Worm (Caenorhabditis elegans) whole organism, L4 larva: Measurements from ENCODE around the gene C45B2.1.

Experiments
- F10B5.3 ChIP-seq: sonication (generic microtip); optimal IDR thresholded peaks from 2 replicates; lab custom pipeline; 2016; ENCODE audit warnings: mild to moderate bottlenecking, missing genetic modification characterization, missing compliant biosample characterization
- R02D3.7 ChIP-seq: fragments of 150-350 bp; sonication (generic microtip); optimal IDR thresholded peaks from 3 replicates; lab custom pipeline; 2014; ENCODE audit warnings: missing biosample characterization, missing genetic modification characterization
- aha-1 ChIP-seq: fragments of 150-350 bp; peaks from one replicate; lab custom pipeline; 2014; ENCODE audit warnings: missing biosample characterization, missing genetic modification characterization
- aly-2 ChIP-seq: sonication (generic microtip); optimal IDR thresholded peaks from 2 replicates; lab custom pipeline; 2018; ENCODE audit warnings: missing biosample characterization, missing genetic modification characterization
- ceh-28 ChIP-seq: fragments of 150-350 bp; optimal IDR thresholded peaks from 2 replicates; lab custom pipeline; 2014; ENCODE audit warnings: missing biosample characterization, missing genetic modification reagents, missing genetic modification characterization
- cey-2 ChIP-seq: sonication (generic microtip); optimal IDR thresholded peaks from 3 replicates; lab custom pipeline; 2017; ENCODE audit warnings: missing genetic modification characterization, mild to moderate bottlenecking, missing compliant biosample characterization, antibody characterized with exemption, borderline replicate concordance; ENCODE audit not compliant: insufficient read depth
- daf-16 ChIP-seq, 3 experiments: sonication (generic microtip); optimal IDR thresholded peaks; 2 replicates each; lab custom pipeline; 2016 to 2017; ENCODE audit warnings: missing genetic modification characterization in 3 of 3, missing genetic modification reagents in 3 of 3, mild to moderate bottlenecking in 2 of 3, missing compliant biosample characterization in 2 of 3, missing biosample characterization in 1 of 3, moderate library complexity in 1 of 3
- daf-19 ChIP-seq: fragments of 200-800 bp; sonication (Bioruptor generic); conservative IDR thresholded peaks from 2 replicates; pipeline ENCODE4 v1.3.6; 2022; ENCODE audit warnings: missing genetic modification characterization, missing compliant biosample characterization
- dmd-6 ChIP-seq: fragments of 200-800 bp; sonication (Bioruptor generic); IDR thresholded peaks from 2 replicates; pipeline ENCODE4 v1.3.6; 2022; ENCODE audit warnings: missing genetic modification reagents, missing genetic modification characterization, missing compliant biosample characterization
- dmd-9 ChIP-seq: fragments of 200-800 bp; sonication (Bioruptor generic); IDR thresholded peaks from 2 replicates; pipeline ENCODE4 v1.3.6; 2022; ENCODE audit warnings: missing genetic modification reagents, missing genetic modification characterization, missing compliant biosample characterization
- duxl-1 ChIP-seq: sonication (generic microtip); optimal IDR thresholded peaks from 2 replicates; lab custom pipeline; 2016; ENCODE audit warnings: mild to moderate bottlenecking, missing genetic modification characterization, moderate library complexity, missing compliant biosample characterization; ENCODE audit not compliant: poor library complexity
- dve-1 ChIP-seq: sonication (generic microtip); optimal IDR thresholded peaks from 2 replicates; lab custom pipeline; 2017; ENCODE audit warnings: antibody characterized with exemption, mild to moderate bottlenecking, missing genetic modification characterization, missing compliant biosample characterization; ENCODE audit not compliant: insufficient read depth
- hlh-11 ChIP-seq: fragments of 200-800 bp; sonication (Bioruptor generic); optimal IDR thresholded peaks from 2 replicates; lab custom pipeline; 2018; ENCODE audit warnings: mild to moderate bottlenecking, missing genetic modification characterization, missing compliant biosample characterization
- jun-1 ChIP-seq: fragments of 150-350 bp; optimal IDR thresholded peaks from 2 replicates; lab custom pipeline; 2014; ENCODE audit warnings: missing biosample characterization, missing genetic modification reagents, missing genetic modification characterization
- lin-1 ChIP-seq: fragments of 200-800 bp; sonication (Bioruptor generic); IDR thresholded peaks from 2 replicates; pipeline ENCODE4 v1.3.6; 2022; ENCODE audit warnings: missing genetic modification reagents, missing genetic modification characterization, missing compliant biosample characterization
- lin-39 ChIP-seq: fragments of 150-350 bp; optimal IDR thresholded peaks from 2 replicates; lab custom pipeline; 2014; ENCODE audit warnings: missing biosample characterization, missing genetic modification reagents, missing genetic modification characterization
- lir-3 ChIP-seq: sonication (generic microtip); optimal IDR thresholded peaks from 2 replicates; lab custom pipeline; 2016; ENCODE audit warnings: mild to moderate bottlenecking, missing genetic modification characterization, missing compliant biosample characterization
- mdl-1 ChIP-seq, 2 experiments: fragments of 150-350 bp in 1 of 2; sonication (generic microtip) in 1 of 2; optimal IDR thresholded peaks; 2 replicates each; lab custom pipeline; 2014 to 2017; ENCODE audit warnings: missing biosample characterization in 2 of 2, missing genetic modification characterization in 2 of 2
- mes-2 ChIP-seq: sonication (generic microtip); optimal IDR thresholded peaks from 2 replicates; lab custom pipeline; 2016; ENCODE audit warnings: missing genotype, mild to moderate bottlenecking, missing genetic modification characterization, missing compliant biosample characterization; ENCODE audit not compliant: poor library complexity, severe bottlenecking
- nhr-25 ChIP-seq: sonication (generic microtip); optimal IDR thresholded peaks from 2 replicates; lab custom pipeline; 2017; ENCODE audit warnings: missing genetic modification characterization, mild to moderate bottlenecking, missing compliant biosample characterization, antibody characterized with exemption, moderate library complexity, borderline replicate concordance; ENCODE audit not compliant: insufficient read depth
- nhr-28 ChIP-seq: fragments of 150-350 bp; optimal IDR thresholded peaks from 2 replicates; lab custom pipeline; 2014; ENCODE audit warnings: missing biosample characterization, missing genetic modification characterization
- nhr-41 ChIP-seq: fragments of 200-800 bp; sonication (Bioruptor generic); IDR thresholded peaks from 2 replicates; pipeline ENCODE4 v1.3.6; 2022; ENCODE audit warnings: missing genetic modification reagents, missing genetic modification characterization, missing compliant biosample characterization
- nhr-48 ChIP-seq: sonication (generic microtip); optimal IDR thresholded peaks from 2 replicates; lab custom pipeline; 2016; ENCODE audit warnings: mild to moderate bottlenecking, missing genetic modification characterization, missing compliant biosample characterization
- nhr-77 ChIP-seq: fragments of 150-350 bp; optimal IDR thresholded peaks from 2 replicates; lab custom pipeline; 2014; ENCODE audit warnings: missing biosample characterization, missing genetic modification characterization
- pha-4 ChIP-seq, 2 experiments: fragments of 150-350 bp in 1 of 2; fragments of 200-800 bp in 1 of 2; sonication (Bioruptor generic) in 1 of 2; IDR thresholded peaks in 1 of 2; optimal IDR thresholded peaks in 1 of 2; 2 replicates each; pipeline versions ENCODE4 v1.3.6 to Lab custom; 2014 to 2022; ENCODE audit warnings: missing genetic modification characterization in 2 of 2, missing genetic modification reagents in 2 of 2, missing biosample characterization in 1 of 2, missing compliant biosample characterization in 1 of 2
- php-3 ChIP-seq: fragments of 200-800 bp; sonication (Bioruptor generic); IDR thresholded peaks from 2 replicates; pipeline ENCODE4 v1.3.6; 2022; ENCODE audit warnings: missing genetic modification reagents, missing genetic modification characterization, missing compliant biosample characterization
- pqm-1 ChIP-seq: sonication (generic microtip); optimal IDR thresholded peaks from 2 replicates; lab custom pipeline; 2017; ENCODE audit warnings: missing biosample characterization, missing genetic modification characterization
- set-16 ChIP-seq: fragments of 200-800 bp; sonication (Bioruptor generic); IDR thresholded peaks from 2 replicates; pipeline ENCODE4 v1.3.6; 2022; ENCODE audit warnings: missing genetic modification reagents, missing genetic modification characterization, missing compliant biosample characterization
- snpc-1.2 ChIP-seq: fragments of 200-800 bp; sonication (Bioruptor generic); IDR thresholded peaks from 2 replicates; pipeline ENCODE4 v1.3.6; 2022; ENCODE audit warnings: missing genetic modification reagents, missing genetic modification characterization, missing compliant biosample characterization
- tag-97 ChIP-seq: fragments of 200-800 bp; sonication (Bioruptor generic); IDR thresholded peaks from 2 replicates; pipeline ENCODE4 v1.3.6; 2022; ENCODE audit warnings: missing genetic modification characterization, missing compliant biosample characterization
- unc-130 ChIP-seq: sonication (generic microtip); optimal IDR thresholded peaks from 2 replicates; lab custom pipeline; 2016; ENCODE audit warnings: missing genetic modification reagents, missing genetic modification characterization, missing compliant biosample characterization
- unc-62 ChIP-seq, 3 experiments: fragments of 150-350 bp in 1 of 3; sonication (generic microtip); optimal IDR thresholded peaks in 2 of 3; peaks in 1 of 3; 1 replicate in 1 of 3; 2 replicates in 2 of 3; lab custom pipeline; 2014 to 2017; ENCODE audit warnings: missing biosample characterization in 3 of 3, missing genetic modification characterization in 3 of 3, missing genetic modification reagents in 3 of 3, missing genotype in 1 of 3

C45B2.1 gene

DNA sequence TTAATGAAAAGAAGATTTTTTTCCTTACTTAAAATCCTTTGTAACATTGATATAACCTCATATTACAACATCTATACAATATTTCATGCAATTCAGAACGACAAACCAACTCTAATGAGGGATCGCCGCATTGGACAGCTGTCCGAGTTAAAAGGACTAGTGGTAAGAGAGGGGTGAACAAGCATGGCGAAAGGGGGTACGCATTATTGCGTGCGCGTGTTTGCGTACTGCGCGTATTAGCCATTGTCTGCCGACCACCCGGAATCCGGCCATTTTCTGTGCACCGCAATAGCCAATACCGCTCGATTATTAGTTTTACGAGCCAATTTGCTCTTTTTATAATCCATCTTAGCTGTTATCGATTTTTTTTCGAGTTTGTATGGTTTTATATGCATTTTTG is 11.6 kb downstream of the C45B2.1 start, which contains the start of gene C15H9.4 (continued):
- TF ChIP-seq dmd-9 (GFP tag; lab: Robert Waterston, UW), result no peak
- no peak for TF ChIP-seq set-16 (GFP tag; lab: Robert Waterston, UW)
- no peak for TF ChIP-seq ceh-28 (tag; lab: Kevin White, UChicago)
- TF ChIP-seq snpc-1.2 (GFP tag; lab: Robert Waterston, UW), result no peak
- no peak for TF ChIP-seq lir-3
- no peak for TF ChIP-seq F10B5.3

DNA sequence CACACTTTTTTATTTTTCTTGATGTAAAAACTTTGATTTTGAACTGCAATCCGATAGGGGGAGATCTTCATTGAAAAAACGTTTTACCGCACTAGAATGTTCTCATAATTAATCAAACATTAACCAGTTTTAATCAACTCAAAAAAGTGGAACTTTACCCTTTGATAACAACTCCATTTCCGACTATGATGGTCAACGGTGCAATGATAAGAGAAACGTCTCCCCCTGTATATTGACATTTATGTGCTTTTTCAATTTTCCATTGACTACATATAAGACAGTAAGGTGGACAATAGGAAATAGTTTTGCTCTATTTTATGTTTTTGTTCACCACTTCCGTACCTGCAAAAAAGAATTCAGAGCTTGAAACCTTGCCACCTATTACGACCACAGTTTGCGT is 12.5 kb downstream of the C45B2.1 start:
- TF ChIP-seq php-3, result peak; percentile 51; the same call in 1 of the 2 replicates
- no peak for TF ChIP-seq nhr-48
- TF ChIP-seq aha-1, result peak; percentile 13
- TF ChIP-seq daf-16 (GFP tag; optimal IDR thresholded peaks at IDR 0.05; lab: Kevin White, UChicago), result no peak
- TF ChIP-seq daf-16 (tag; optimal IDR thresholded peaks at IDR 0.05; lab: Kevin White, UChicago), result peak; percentile 84
- peak; percentile 50 for TF ChIP-seq mes-2 (tag; lab: Kevin White, UChicago)
- peak; percentile 90 for TF ChIP-seq nhr-28 (tag; lab: Kevin White, UChicago)
- TF ChIP-seq lin-1 (GFP tag; lab: Robert Waterston, UW), result 0 out of 2 replicates have a peak, but pooled peaks have one; percentile 38
- TF ChIP-seq dmd-6 (GFP tag; lab: Robert Waterston, UW), result peak; percentile 67
- peak; percentile 49 for TF ChIP-seq hlh-11 (tag; lab: Kevin White, UChicago)
- peak; percentile 52 for TF ChIP-seq nhr-77 (tag; lab: Kevin White, UChicago)
- TF ChIP-seq jun-1 (tag; lab: Kevin White, UChicago), result no peak
- peak; percentile 57 for TF ChIP-seq dve-1 (tag; lab: Kevin White, UChicago)
- no peak for TF ChIP-seq mdl-1 (tag; optimal IDR thresholded peaks at IDR 0.05; lab: Kevin White, UChicago)
- TF ChIP-seq snpc-1.2 (GFP tag; lab: Robert Waterston, UW), result no peak
- peak; percentile 96 for TF ChIP-seq pqm-1 (tag; lab: Kevin White, UChicago)
- peak; percentile 19; the same call in 1 of the 2 replicates for TF ChIP-seq nhr-41 (GFP tag; lab: Robert Waterston, UW)
- no peak for TF ChIP-seq duxl-1 (tag; lab: Kevin White, UChicago)

DNA sequence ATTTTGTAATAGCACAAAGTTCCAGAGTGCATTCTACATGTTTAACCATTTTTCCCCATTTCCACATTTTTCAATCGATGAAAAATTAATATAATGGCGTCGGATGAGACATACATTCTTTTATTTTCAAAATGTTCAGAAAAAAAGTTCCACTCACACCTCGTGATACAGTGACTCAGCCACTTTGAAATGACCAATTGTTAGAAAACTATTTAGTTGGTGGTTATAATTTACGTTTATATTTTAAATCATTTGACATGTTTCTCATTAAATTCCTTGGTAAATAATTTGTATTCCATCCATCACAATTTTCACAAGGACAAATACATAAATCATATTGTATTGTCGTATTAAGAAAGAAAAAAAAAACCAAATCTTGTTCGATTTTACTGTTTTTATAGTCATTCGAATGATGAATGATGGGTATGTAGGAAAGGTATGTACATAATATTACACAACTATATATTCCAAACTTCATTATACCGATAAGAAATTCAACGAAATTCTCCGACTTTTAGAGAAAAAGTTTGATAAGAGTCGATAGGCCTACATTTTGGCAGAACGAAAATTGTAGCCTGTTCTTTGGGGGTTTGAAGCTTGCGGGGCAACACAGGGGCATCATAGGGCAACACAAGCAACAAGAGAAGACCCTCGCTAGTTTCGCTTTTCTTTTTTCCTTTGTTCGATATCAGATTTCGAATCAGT is 14.6 kb downstream of the C45B2.1 start:
- peak; percentile 65 for TF ChIP-seq nhr-28 (tag; lab: Kevin White, UChicago)
- peak; percentile 66; the same call in 1 of the 2 replicates for TF ChIP-seq php-3
- TF ChIP-seq nhr-41 (GFP tag; lab: Robert Waterston, UW), result no peak
- no peak for TF ChIP-seq unc-130 (GFP tag; lab: Kevin White, UChicago)
- TF ChIP-seq F10B5.3, result no peak
- no peak for TF ChIP-seq daf-16 (GFP tag; optimal IDR thresholded peaks at IDR 0.05; lab: Kevin White, UChicago)
- TF ChIP-seq daf-16 (tag; optimal IDR thresholded peaks at IDR 0.05; lab: Kevin White, UChicago), result peak; percentile 22
- peak; percentile 21 for TF ChIP-seq dve-1 (tag; lab: Kevin White, UChicago)
- TF ChIP-seq unc-62 (GFP tag; optimal IDR thresholded peaks at IDR 0.05 in 1 of 2; lab: Kevin White, UChicago), result peak in 1 of 2 experiments; percentile 13
- TF ChIP-seq unc-62 (tag; optimal IDR thresholded peaks at IDR 0.05; lab: Kevin White, UChicago), result no peak
- TF ChIP-seq aha-1, result peak; percentile 93
- TF ChIP-seq cey-2 (tag; lab: Kevin White, UChicago), result no peak
- TF ChIP-seq hlh-11 (tag; lab: Kevin White, UChicago), result peak; percentile 13
- TF ChIP-seq dmd-6 (GFP tag; lab: Robert Waterston, UW), result peak; percentile 40; the same call in 1 of the 2 replicates
- no peak for TF ChIP-seq mdl-1 (tag; optimal IDR thresholded peaks at IDR 0.05; lab: Kevin White, UChicago)

DNA sequence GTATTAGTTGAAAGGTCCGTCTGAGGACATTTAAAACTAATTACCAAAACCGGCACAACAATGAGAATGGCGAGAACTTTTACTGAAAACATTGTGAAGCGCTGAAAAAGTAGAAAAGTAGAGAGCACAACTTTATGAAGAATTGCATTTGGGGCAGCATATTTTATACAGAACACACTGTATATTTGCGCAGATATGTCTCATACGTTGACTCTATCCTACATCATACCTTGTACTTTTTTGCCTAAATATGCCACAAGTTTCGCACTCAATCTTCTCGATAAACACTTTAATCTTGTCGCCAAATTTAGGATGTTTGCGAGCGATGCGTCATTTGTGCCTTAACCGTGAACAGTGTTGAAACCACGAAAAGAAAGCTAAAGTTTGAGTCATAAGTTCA is 17.4 kb downstream of the C45B2.1 start, which contains the start of gene C15H9.11:
Gene C15H9.11, minus strand, starts transcription at position 101 of the 400 bp plus-strand sequence.
- TF ChIP-seq lin-1 (GFP tag; lab: Robert Waterston, UW), result no peak
- no peak for TF ChIP-seq pqm-1 (tag; lab: Kevin White, UChicago)
- no peak for TF ChIP-seq pha-4 (GFP tag; IDR thresholded peaks at IDR 0.05; lab: Robert Waterston, UW)
- no peak for TF ChIP-seq pha-4 (tag; optimal IDR thresholded peaks at IDR 0.05; lab: Kevin White, UChicago)
- TF ChIP-seq aly-2 (tag; lab: Kevin White, UChicago), result no peak
- TF ChIP-seq R02D3.7 (tag; lab: Kevin White, UChicago), result no peak
- TF ChIP-seq lin-39 (tag; lab: Kevin White, UChicago), result no peak
- no peak for TF ChIP-seq tag-97
- no peak for TF ChIP-seq dmd-6 (GFP tag; lab: Robert Waterston, UW)
- no peak for TF ChIP-seq nhr-41 (GFP tag; lab: Robert Waterston, UW)
- TF ChIP-seq nhr-25 (tag; lab: Kevin White, UChicago), result no peak
- TF ChIP-seq daf-19 (GFP tag; lab: Robert Waterston, UW), result no peak
